Fruit fly (Drosophila melanogaster): ENCODE results near the gene ds.

dm6 chr2L:723799-724531 lies 9.2 kb upstream of the ds start:
- no peak for TF ChIP-seq ttk (optimal IDR thresholded peaks at IDR 0.05)
- TF ChIP-seq h (optimal IDR thresholded peaks at IDR 0.05): no peak
- no peak for TF ChIP-seq Myc (optimal IDR thresholded peaks at IDR 0.05)
- no peak for TF ChIP-seq psq (optimal IDR thresholded peaks at IDR 0.05)
- TF ChIP-seq insv (optimal IDR thresholded peaks at IDR 0.05): no peak
- TF ChIP-seq Sin3A (optimal IDR thresholded peaks at IDR 0.05): no peak

All from Kc167 (cell line).